Fruit fly (Drosophila melanogaster) whole organism, prepupa: ENCODE data around the gene CG14440.

Experiments
- CG11762 ChIP-seq: fragments of 200-800 bp; sonication (Bioruptor generic); optimal IDR thresholded peaks from 3 replicates; lab custom pipeline; 2016; ENCODE audit warnings: missing biosample characterization, missing genetic modification characterization; ENCODE audit not compliant: insufficient read depth
- CG16779 ChIP-seq: fragments of 200-800 bp; sonication (Bioruptor generic); optimal IDR thresholded peaks from 3 replicates; lab custom pipeline; 2017; ENCODE audit warnings: missing biosample characterization, mild to moderate bottlenecking, missing genetic modification characterization
- CG6854 ChIP-seq: fragments of 200-800 bp; sonication (Bioruptor generic); optimal IDR thresholded peaks from 2 replicates; lab custom pipeline; 2017; ENCODE audit warnings: missing biosample characterization, mild to moderate bottlenecking, missing genetic modification characterization
- CG8119 ChIP-seq: fragments of 200-800 bp; sonication (Bioruptor generic); IDR thresholded peaks from 3 replicates; pipeline ENCODE4 v1.3.6; 2022; ENCODE audit warnings: missing biosample characterization, missing genetic modification characterization
- CG8319 ChIP-seq: fragments of 200-800 bp; sonication (Bioruptor generic); optimal IDR thresholded peaks from 3 replicates; lab custom pipeline; 2016; ENCODE audit warnings: missing biosample characterization, missing genetic modification characterization
- Eip75B ChIP-seq: fragments of 200-800 bp; sonication (Bioruptor generic); optimal IDR thresholded peaks from 3 replicates; lab custom pipeline; 2016; ENCODE audit warnings: missing biosample characterization, missing genetic modification characterization
- achi ChIP-seq: fragments of 200-800 bp; sonication (Bioruptor generic); optimal IDR thresholded peaks from 3 replicates; lab custom pipeline; 2016; ENCODE audit warnings: missing biosample characterization, missing genetic modification characterization
- cyc ChIP-seq: fragments of 200-800 bp; sonication (Bioruptor generic); optimal IDR thresholded peaks from 3 replicates; lab custom pipeline; 2016; ENCODE audit warnings: missing biosample characterization, missing genetic modification characterization
- salr ChIP-seq, 2 experiments: fragments of 200-800 bp; sonication (Bioruptor generic); optimal IDR thresholded peaks; 3 replicates each; lab custom pipeline; 2016 to 2018; ENCODE audit warnings: missing biosample characterization in 2 of 2, missing genetic modification characterization in 2 of 2, mild to moderate bottlenecking in 1 of 2

DNA sequence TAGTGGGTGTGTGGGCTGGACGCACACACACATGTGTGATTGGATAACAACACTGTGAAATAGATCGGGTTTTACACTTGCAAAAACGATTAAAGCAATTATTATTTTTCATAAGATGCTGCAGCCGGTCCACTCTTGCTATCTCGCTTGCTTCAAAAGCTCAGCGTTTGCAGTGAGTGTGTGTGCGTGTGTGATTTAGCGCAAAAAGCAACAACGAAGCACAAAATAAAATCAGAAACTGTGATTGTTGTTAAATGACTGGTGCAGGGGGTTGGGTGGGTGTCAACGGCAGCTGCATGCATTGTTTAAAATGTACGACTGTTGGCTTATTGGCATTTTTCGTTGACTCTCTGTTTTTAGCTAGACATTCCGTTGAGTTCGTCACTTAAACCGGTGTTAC, 36.5 kb downstream of the CG14440 start:
- TF ChIP-seq cyc (no peak), CG8319 (no peak), CG11762 (GFP tag; lab: Kevin White, UChicago) (no peak), CG16779 (tag; lab: Kevin White, UChicago) (no peak), Eip75B (GFP tag; lab: Kevin White, UChicago) (no peak), CG8119 (GFP tag; lab: Robert Waterston, UW) (no peak), salr (GFP tag; optimal IDR thresholded peaks at IDR 0.05; lab: Kevin White, UChicago) (no peak), achi (GFP tag; lab: Kevin White, UChicago) (no peak), CG6854 (GFP tag; lab: Kevin White, UChicago) (no peak)
